Worm (Caenorhabditis elegans) whole organism, young adult: ENCODE measurements around the gene K04B12.2.

Source experiments
- chd-7 ChIP-seq: sonication (generic microtip); optimal IDR thresholded peaks from 2 replicates; lab custom pipeline; 2016; ENCODE audit warnings: mild to moderate bottlenecking, missing genetic modification characterization, moderate library complexity, missing compliant biosample characterization
- lir-1 ChIP-seq: fragments of 200-800 bp; sonication (Bioruptor generic); conservative IDR thresholded peaks from 2 replicates; pipeline ENCODE4 v1.3.6; 2022; ENCODE audit warnings: missing genetic modification reagents, missing genetic modification characterization, missing compliant biosample characterization
- madf-6 ChIP-seq: fragments of 200-800 bp; sonication (Bioruptor generic); IDR thresholded peaks from 2 replicates; pipeline ENCODE4 v1.3.6; 2022; ENCODE audit warnings: missing genetic modification reagents, missing genetic modification characterization, missing compliant biosample characterization
- snpc-4 ChIP-seq, 5 experiments: fragments of 150-350 bp in 1 of 5; sonication (generic microtip) in 4 of 5; optimal IDR thresholded peaks; 2 replicates each; lab custom pipeline; 2014 to 2018; ENCODE audit warnings: missing genetic modification characterization in 5 of 5, missing biosample characterization in 3 of 5, antibody characterized with exemption in 2 of 5, mild to moderate bottlenecking in 2 of 5, missing compliant biosample characterization in 2 of 5, missing genotype in 2 of 5, moderate library complexity in 2 of 5, missing genetic modification reagents in 1 of 5
- unc-62 ChIP-seq: fragments of 150-350 bp; optimal IDR thresholded peaks from 2 replicates; lab custom pipeline; 2014; ENCODE audit warnings: missing biosample characterization, missing genetic modification reagents, missing genetic modification characterization

ce11 chrII:14413035-14413525 is 24.7 kb downstream of the K04B12.2 start, which contains the start of gene exl-1:
- TF ChIP-seq unc-62 (GFP tag; lab: Kevin White, UChicago) = no peak
- no peak for TF ChIP-seq lir-1 (GFP tag; lab: Robert Waterston, UW)
- no peak for TF ChIP-seq chd-7
- no peak for TF ChIP-seq madf-6 (GFP tag; lab: Robert Waterston, UW)
- no peak for TF ChIP-seq snpc-4 (GFP tag; optimal IDR thresholded peaks at IDR 0.05; lab: Kevin White, UChicago)
- TF ChIP-seq snpc-4 (tag; optimal IDR thresholded peaks at IDR 0.05; lab: Kevin White, UChicago) = no peak
